Worm (Caenorhabditis elegans) whole organism, L4 larva: Measurements from ENCODE around the gene pmk-3.
A peak's percentile ranks its signal among the peaks of the same experiment; 100 is the strongest.

Experiments
- D1046.2 ChIP-seq: fragments of 200-800 bp; sonication (Bioruptor generic); IDR thresholded peaks from 2 replicates; pipeline ENCODE4 v1.3.6; 2022; ENCODE audit warnings: missing genetic modification characterization, missing compliant biosample characterization
- Y105C5A.15 ChIP-seq: fragments of 200-800 bp; sonication (Bioruptor generic); IDR thresholded peaks from 2 replicates; pipeline ENCODE4 v1.3.6; 2022; ENCODE audit warnings: missing genetic modification characterization, missing compliant biosample characterization
- ZK337.2 ChIP-seq: fragments of 200-800 bp; sonication (Bioruptor generic); IDR thresholded peaks from 2 replicates; pipeline ENCODE4 v1.3.6; 2022; ENCODE audit warnings: missing genetic modification reagents, missing genetic modification characterization, missing compliant biosample characterization
- aly-2 ChIP-seq: sonication (generic microtip); optimal IDR thresholded peaks from 2 replicates; lab custom pipeline; 2018; ENCODE audit warnings: missing biosample characterization, missing genetic modification characterization
- ama-1 ChIP-seq: fragments of 150-350 bp; optimal IDR thresholded peaks from 2 replicates; lab custom pipeline; 2014; ENCODE audit warnings: inconsistent platforms, mixed read lengths
- attf-4 ChIP-seq: sonication (generic microtip); optimal IDR thresholded peaks from 3 replicates; lab custom pipeline; 2017; ENCODE audit warnings: missing biosample characterization, missing genetic modification characterization
- ceh-20 ChIP-seq: fragments of 200-800 bp; sonication (Bioruptor generic); IDR thresholded peaks from 2 replicates; pipeline ENCODE4 v1.3.6; 2022; ENCODE audit warnings: missing genetic modification reagents, missing genetic modification characterization, missing compliant biosample characterization
- ceh-32 ChIP-seq: sonication (generic microtip); optimal IDR thresholded peaks from 2 replicates; lab custom pipeline; 2016; ENCODE audit warnings: mild to moderate bottlenecking, missing genetic modification characterization, missing compliant biosample characterization; ENCODE audit not compliant: poor library complexity
- cey-2 ChIP-seq: sonication (generic microtip); optimal IDR thresholded peaks from 3 replicates; lab custom pipeline; 2017; ENCODE audit warnings: missing genetic modification characterization, mild to moderate bottlenecking, missing compliant biosample characterization, antibody characterized with exemption, borderline replicate concordance; ENCODE audit not compliant: insufficient read depth
- ctbp-1 ChIP-seq: fragments of 200-800 bp; sonication (Bioruptor generic); IDR thresholded peaks from 2 replicates; pipeline ENCODE4 v1.3.6; 2022; ENCODE audit warnings: missing genetic modification reagents, missing genetic modification characterization, missing compliant biosample characterization
- daf-12 ChIP-seq: fragments of 150-350 bp; optimal IDR thresholded peaks from 2 replicates; lab custom pipeline; 2014; ENCODE audit warnings: missing biosample characterization, missing genetic modification reagents, missing genetic modification characterization
- daf-16 ChIP-seq, 3 experiments: sonication (generic microtip); optimal IDR thresholded peaks; 2 replicates each; lab custom pipeline; 2016 to 2017; ENCODE audit warnings: missing genetic modification characterization in 3 of 3, missing genetic modification reagents in 3 of 3, mild to moderate bottlenecking in 2 of 3, missing compliant biosample characterization in 2 of 3, missing biosample characterization in 1 of 3, moderate library complexity in 1 of 3
- daf-19 ChIP-seq: fragments of 200-800 bp; sonication (Bioruptor generic); conservative IDR thresholded peaks from 2 replicates; pipeline ENCODE4 v1.3.6; 2022; ENCODE audit warnings: missing genetic modification characterization, missing compliant biosample characterization
- dmd-6 ChIP-seq: fragments of 200-800 bp; sonication (Bioruptor generic); IDR thresholded peaks from 2 replicates; pipeline ENCODE4 v1.3.6; 2022; ENCODE audit warnings: missing genetic modification reagents, missing genetic modification characterization, missing compliant biosample characterization
- duxl-1 ChIP-seq: sonication (generic microtip); optimal IDR thresholded peaks from 2 replicates; lab custom pipeline; 2016; ENCODE audit warnings: mild to moderate bottlenecking, missing genetic modification characterization, moderate library complexity, missing compliant biosample characterization; ENCODE audit not compliant: poor library complexity
- egl-27 ChIP-seq: sonication (generic microtip); optimal IDR thresholded peaks from 3 replicates; lab custom pipeline; 2017; ENCODE audit warnings: missing biosample characterization, missing genetic modification reagents, missing genetic modification characterization
- egl-43 ChIP-seq: fragments of 200-800 bp; sonication (Bioruptor generic); IDR thresholded peaks from 2 replicates; pipeline ENCODE4 v1.3.6; 2022; ENCODE audit warnings: missing genetic modification reagents, missing genetic modification characterization, missing compliant biosample characterization
- hlh-11 ChIP-seq: fragments of 200-800 bp; sonication (Bioruptor generic); optimal IDR thresholded peaks from 2 replicates; lab custom pipeline; 2018; ENCODE audit warnings: mild to moderate bottlenecking, missing genetic modification characterization, missing compliant biosample characterization
- lin-1 ChIP-seq: fragments of 200-800 bp; sonication (Bioruptor generic); IDR thresholded peaks from 2 replicates; pipeline ENCODE4 v1.3.6; 2022; ENCODE audit warnings: missing genetic modification reagents, missing genetic modification characterization, missing compliant biosample characterization
- lin-29 ChIP-seq: fragments of 200-800 bp; sonication (Bioruptor generic); IDR thresholded peaks from 2 replicates; pipeline ENCODE4 v1.3.6; 2022; ENCODE audit warnings: missing genetic modification reagents, missing genetic modification characterization, missing compliant biosample characterization
- lin-39 ChIP-seq: fragments of 150-350 bp; optimal IDR thresholded peaks from 2 replicates; lab custom pipeline; 2014; ENCODE audit warnings: missing biosample characterization, missing genetic modification reagents, missing genetic modification characterization
- lir-3 ChIP-seq: sonication (generic microtip); optimal IDR thresholded peaks from 2 replicates; lab custom pipeline; 2016; ENCODE audit warnings: mild to moderate bottlenecking, missing genetic modification characterization, missing compliant biosample characterization
- lsy-2 ChIP-seq, 2 experiments: fragments of 150-350 bp in 1 of 2; sonication (generic microtip) in 1 of 2; optimal IDR thresholded peaks; 2 replicates each; lab custom pipeline; 2014 to 2017; ENCODE audit warnings: missing biosample characterization in 2 of 2, missing genetic modification characterization in 2 of 2
- mes-2 ChIP-seq: sonication (generic microtip); optimal IDR thresholded peaks from 2 replicates; lab custom pipeline; 2016; ENCODE audit warnings: missing genotype, mild to moderate bottlenecking, missing genetic modification characterization, missing compliant biosample characterization; ENCODE audit not compliant: poor library complexity, severe bottlenecking
- mxl-2 ChIP-seq: fragments of 200-800 bp; sonication (Bioruptor generic); conservative IDR thresholded peaks from 2 replicates; pipeline ENCODE4 v1.3.6; 2022; ENCODE audit warnings: missing genetic modification reagents, missing genetic modification characterization, missing compliant biosample characterization
- mxl-3 ChIP-seq: fragments of 200-800 bp; sonication (Bioruptor generic); optimal IDR thresholded peaks from 2 replicates; lab custom pipeline; 2018; ENCODE audit warnings: mild to moderate bottlenecking, missing genetic modification characterization, missing compliant biosample characterization
- nhr-11 ChIP-seq: fragments of 150-350 bp; optimal IDR thresholded peaks from 2 replicates; lab custom pipeline; 2014; ENCODE audit warnings: missing biosample characterization, missing genetic modification characterization
- nhr-111 ChIP-seq: fragments of 200-800 bp; sonication (Bioruptor generic); optimal IDR thresholded peaks from 2 replicates; lab custom pipeline; 2018; ENCODE audit warnings: mild to moderate bottlenecking, missing genetic modification characterization, missing compliant biosample characterization
- nhr-25 ChIP-seq: sonication (generic microtip); optimal IDR thresholded peaks from 2 replicates; lab custom pipeline; 2017; ENCODE audit warnings: missing genetic modification characterization, mild to moderate bottlenecking, missing compliant biosample characterization, antibody characterized with exemption, moderate library complexity, borderline replicate concordance; ENCODE audit not compliant: insufficient read depth
- nhr-41 ChIP-seq: fragments of 200-800 bp; sonication (Bioruptor generic); IDR thresholded peaks from 2 replicates; pipeline ENCODE4 v1.3.6; 2022; ENCODE audit warnings: missing genetic modification reagents, missing genetic modification characterization, missing compliant biosample characterization
- nhr-42 ChIP-seq: fragments of 200-800 bp; sonication (Bioruptor generic); IDR thresholded peaks from 2 replicates; pipeline ENCODE4 v1.3.6; 2022; ENCODE audit warnings: missing genetic modification characterization, missing compliant biosample characterization
- nhr-48 ChIP-seq: sonication (generic microtip); optimal IDR thresholded peaks from 2 replicates; lab custom pipeline; 2016; ENCODE audit warnings: mild to moderate bottlenecking, missing genetic modification characterization, missing compliant biosample characterization
- nhr-76 ChIP-seq: fragments of 150-350 bp; optimal IDR thresholded peaks from 2 replicates; lab custom pipeline; 2014; ENCODE audit warnings: missing biosample characterization, missing genetic modification characterization
- php-3 ChIP-seq: fragments of 200-800 bp; sonication (Bioruptor generic); IDR thresholded peaks from 2 replicates; pipeline ENCODE4 v1.3.6; 2022; ENCODE audit warnings: missing genetic modification reagents, missing genetic modification characterization, missing compliant biosample characterization
- pqm-1 ChIP-seq: sonication (generic microtip); optimal IDR thresholded peaks from 2 replicates; lab custom pipeline; 2017; ENCODE audit warnings: missing biosample characterization, missing genetic modification characterization
- rbr-2 ChIP-seq: sonication (generic microtip); optimal IDR thresholded peaks from 2 replicates; lab custom pipeline; 2016; ENCODE audit warnings: missing genotype, missing genetic modification characterization, missing compliant biosample characterization
- skn-1 ChIP-seq: fragments of 150-350 bp; optimal IDR thresholded peaks from 2 replicates; lab custom pipeline; 2014; ENCODE audit warnings: missing biosample characterization, missing genetic modification characterization
- snpc-1.2 ChIP-seq: fragments of 200-800 bp; sonication (Bioruptor generic); IDR thresholded peaks from 2 replicates; pipeline ENCODE4 v1.3.6; 2022; ENCODE audit warnings: missing genetic modification reagents, missing genetic modification characterization, missing compliant biosample characterization
- tra-1 ChIP-seq: fragments of 200-800 bp; sonication (Bioruptor generic); IDR thresholded peaks from 2 replicates; pipeline ENCODE4 v1.3.6; 2022; ENCODE audit warnings: missing genetic modification reagents, missing genetic modification characterization, missing compliant biosample characterization
- zag-1 ChIP-seq: fragments of 150-350 bp; optimal IDR thresholded peaks from 2 replicates; lab custom pipeline; 2014; ENCODE audit warnings: missing biosample characterization, missing genetic modification characterization
- ztf-7 ChIP-seq: fragments of 150-350 bp; optimal IDR thresholded peaks from 2 replicates; lab custom pipeline; 2014; ENCODE audit warnings: missing biosample characterization, missing genetic modification characterization

pmk-3 gene

ce11 chrIV:8183313-8183712 lies 44.3 kb downstream of the pmk-3 start (continued):
- TF ChIP-seq snpc-1.2 (GFP tag; lab: Robert Waterston, UW) (no peak), nhr-48 (tag; lab: Kevin White, UChicago) (no peak), nhr-111 (GFP tag; lab: Kevin White, UChicago) (no peak), egl-43 (GFP tag; lab: Robert Waterston, UW) (peak; percentile 61; the same call in 1 of the 2 replicates), nhr-41 (no peak), nhr-76 (tag; lab: Kevin White, UChicago) (no peak), php-3 (GFP tag; lab: Robert Waterston, UW) (no peak), daf-16 (GFP tag; optimal IDR thresholded peaks at IDR 0.05; lab: Kevin White, UChicago) (no peak), daf-16 (tag; optimal IDR thresholded peaks at IDR 0.05; lab: Kevin White, UChicago) (no peak), Y105C5A.15 (GFP tag; lab: Robert Waterston, UW) (no peak), nhr-11 (tag; lab: Kevin White, UChicago) (peak; percentile 71), D1046.2 (GFP tag; lab: Robert Waterston, UW) (no peak), duxl-1 (no peak), skn-1 (tag; lab: Kevin White, UChicago) (no peak), nhr-42 (GFP tag; lab: Robert Waterston, UW) (no peak), ceh-32 (tag; lab: Kevin White, UChicago) (no peak), zag-1 (tag; lab: Kevin White, UChicago) (no peak), lir-3 (no peak), nhr-25 (tag; lab: Kevin White, UChicago) (no peak), hlh-11 (tag; lab: Kevin White, UChicago) (no peak), rbr-2 (peak; percentile 75), ZK337.2 (GFP tag; lab: Robert Waterston, UW) (no peak), lin-39 (tag; lab: Kevin White, UChicago) (no peak), tra-1 (GFP tag; lab: Robert Waterston, UW) (no peak), daf-12 (tag; lab: Kevin White, UChicago) (no peak), lin-29 (no peak), egl-27 (tag; lab: Kevin White, UChicago) (no peak), cey-2 (tag; lab: Kevin White, UChicago) (no peak), pqm-1 (tag; lab: Kevin White, UChicago) (no peak), lsy-2 (tag; optimal IDR thresholded peaks at IDR 0.05; lab: Kevin White, UChicago) (peak in 1 of 2 experiments; percentile 49), ctbp-1 (GFP tag; lab: Robert Waterston, UW) (peak; percentile 35; the same call in 1 of the 2 replicates), ztf-7 (tag; lab: Kevin White, UChicago) (no peak), mxl-2 (GFP tag; lab: Robert Waterston, UW) (no peak), attf-4 (tag; lab: Kevin White, UChicago) (no peak), lin-1 (GFP tag; lab: Robert Waterston, UW) (no peak), aly-2 (no peak), dmd-6 (GFP tag; lab: Robert Waterston, UW) (peak; percentile 15; the same call in 1 of the 2 replicates), mes-2 (tag; lab: Kevin White, UChicago) (no peak), daf-19 (GFP tag; lab: Robert Waterston, UW) (no peak), mxl-3 (peak; percentile 28), ceh-20 (GFP tag; lab: Robert Waterston, UW) (no peak), ama-1 (no peak)
